Fruit fly (Drosophila melanogaster): ENCODE measurements around the gene CG2964.

Gene CG2964

dm6 chr2L:2855773-2856615 lies 43.8 kb downstream of the CG2964 start, which contains the start of the genes CG3104 and RpS21:
CG3104 (minus strand) TSS chr2L:2855778.
RpS21 (plus strand) TSS chr2L:2856070.
- TF ChIP-seq CG17801 (GFP tag; optimal IDR thresholded peaks at IDR 0.05; ENCODE audit: partially characterized antibody) = peak; percentile 74

dm6 chr2L:2856960-2857584 lies 44.8 kb downstream of the CG2964 start, which contains the start of gene CG2991:
CG2991 (plus strand) TSS chr2L:2857164.
- TF ChIP-seq CG17801 (GFP tag; optimal IDR thresholded peaks at IDR 0.05; ENCODE audit: partially characterized antibody) = peak; percentile 56

- TF ChIP-seq CG17801 (GFP tag; optimal IDR thresholded peaks at IDR 0.05; ENCODE audit: partially characterized antibody) = peak; percentile 67
Measured at dm6 chr2L:2857862-2858734, 45.9 kb downstream of the CG2964 start.

- TF ChIP-seq CG17801 (GFP tag; optimal IDR thresholded peaks at IDR 0.05; ENCODE audit: partially characterized antibody) = no peak
Measured at dm6 chr2L:2861140-2861884, 49.1 kb downstream of the CG2964 start.

dm6 chr2L:2861885-2862620 lies 49.8 kb downstream of the CG2964 start:
- TF ChIP-seq CG17801 (GFP tag; optimal IDR thresholded peaks at IDR 0.05; ENCODE audit: partially characterized antibody) = peak; percentile 29

dm6 chr2L:2862621-2862962 lies 50.4 kb downstream of the CG2964 start:
- TF ChIP-seq CG17801 (GFP tag; optimal IDR thresholded peaks at IDR 0.05; ENCODE audit: partially characterized antibody) = no peak
